Fruit fly (Drosophila melanogaster) whole organism, embryonic: Measurements from ENCODE around the gene spz3.

Experiments
- Bgb ChIP-seq: fragments of 200-800 bp; sonication (Bioruptor generic); IDR thresholded peaks from 2 replicates; pipeline ENCODE4 v1.3.6; 2022; ENCODE audit warnings: missing biosample characterization, missing genetic modification characterization; ENCODE audit not compliant: partially characterized antibody
- CG11695 ChIP-seq: fragments of 200-800 bp; sonication (Bioruptor generic); IDR thresholded peaks from 3 replicates; pipeline ENCODE4 v1.3.6; 2022; ENCODE audit warnings: missing biosample characterization, missing genetic modification characterization
- CG12219 ChIP-seq: fragments of 200-800 bp; sonication (Bioruptor generic); optimal IDR thresholded peaks from 3 replicates; lab custom pipeline; 2018; ENCODE audit warnings: missing biosample characterization, mild to moderate bottlenecking, missing genetic modification characterization
- CG13287 ChIP-seq: fragments of 200-800 bp; sonication (Bioruptor generic); IDR thresholded peaks from 2 replicates; pipeline ENCODE4 v1.3.6; 2022; ENCODE audit warnings: missing biosample characterization, missing genetic modification characterization; ENCODE audit not compliant: partially characterized antibody
- CG13296 ChIP-seq: fragments of 200-800 bp; sonication (Bioruptor generic); optimal IDR thresholded peaks from 3 replicates; lab custom pipeline; 2018; ENCODE audit warnings: missing biosample characterization, mild to moderate bottlenecking, missing genetic modification characterization
- CG13424 ChIP-seq: fragments of 200-800 bp; sonication (Bioruptor generic); optimal IDR thresholded peaks from 2 replicates; lab custom pipeline; 2019; ENCODE audit warnings: missing biosample characterization, mild to moderate bottlenecking, missing genetic modification characterization, moderate library complexity
- CG14860 ChIP-seq: fragments of 200-800 bp; sonication (Bioruptor generic); IDR thresholded peaks from 3 replicates; pipeline ENCODE4 v1.3.6; 2022; ENCODE audit warnings: missing biosample characterization, missing genetic modification characterization; ENCODE audit not compliant: partially characterized antibody
- CG15696 ChIP-seq: fragments of 200-800 bp; sonication (Bioruptor generic); optimal IDR thresholded peaks from 2 replicates; lab custom pipeline; 2019; ENCODE audit warnings: missing biosample characterization, mild to moderate bottlenecking, missing genetic modification characterization, moderate library complexity
- CG16813 ChIP-seq: fragments of 200-800 bp; sonication (Bioruptor generic); IDR thresholded peaks from 3 replicates; pipeline ENCODE4 v1.3.6; 2022; ENCODE audit warnings: missing biosample characterization, missing genetic modification characterization; ENCODE audit not compliant: partially characterized antibody
- CG17802 ChIP-seq: fragments of 200-800 bp; sonication (Bioruptor generic); optimal IDR thresholded peaks from 2 replicates; lab custom pipeline; 2018; ENCODE audit warnings: missing biosample characterization, mild to moderate bottlenecking, missing genetic modification characterization, moderate library complexity
- CG2129 ChIP-seq: fragments of 200-800 bp; sonication (Bioruptor generic); IDR thresholded peaks from 2 replicates; pipeline ENCODE4 v1.3.6; 2022; ENCODE audit warnings: missing biosample characterization, missing genetic modification characterization; ENCODE audit not compliant: partially characterized antibody
- CG33213 ChIP-seq: fragments of 200-800 bp; sonication (Bioruptor generic); optimal IDR thresholded peaks from 3 replicates; lab custom pipeline; 2016; ENCODE audit warnings: missing biosample characterization, missing genetic modification characterization
- CG3726 ChIP-seq: fragments of 200-800 bp; sonication (Bioruptor generic); IDR thresholded peaks from 3 replicates; pipeline ENCODE4, ENCODE4 v1.3.6; 2022; ENCODE audit warnings: missing biosample characterization, missing genetic modification characterization
- CG3995 ChIP-seq: fragments of 200-800 bp; sonication (Bioruptor generic); optimal IDR thresholded peaks from 3 replicates; lab custom pipeline; 2016; ENCODE audit warnings: missing biosample characterization, missing genetic modification characterization
- CG42726 ChIP-seq: fragments of 200-800 bp; sonication (Bioruptor generic); IDR thresholded peaks from 2 replicates; pipeline ENCODE4 v1.3.6; 2022; ENCODE audit warnings: missing biosample characterization, missing genetic modification characterization; ENCODE audit not compliant: partially characterized antibody
- CG4707 ChIP-seq: fragments of 200-800 bp; sonication (Bioruptor generic); optimal IDR thresholded peaks from 2 replicates; lab custom pipeline; 2018; ENCODE audit warnings: missing biosample characterization, mild to moderate bottlenecking, missing genetic modification characterization, moderate library complexity
- CG7745 ChIP-seq: fragments of 200-800 bp; sonication (Bioruptor generic); optimal IDR thresholded peaks from 2 replicates; lab custom pipeline; 2018; ENCODE audit warnings: missing biosample characterization, mild to moderate bottlenecking, missing genetic modification characterization, moderate library complexity
- CG7786 ChIP-seq: fragments of 200-800 bp; sonication (Bioruptor generic); optimal IDR thresholded peaks from 2 replicates; lab custom pipeline; 2016; ENCODE audit warnings: missing biosample characterization, missing genetic modification characterization
- CG7839 ChIP-seq: fragments of 200-800 bp; sonication (Bioruptor generic); optimal IDR thresholded peaks from 3 replicates; lab custom pipeline; 2018; ENCODE audit warnings: missing biosample characterization, mild to moderate bottlenecking, missing genetic modification characterization, moderate library complexity
- CG8281 ChIP-seq: fragments of 200-800 bp; sonication (Bioruptor generic); optimal IDR thresholded peaks from 2 replicates; lab custom pipeline; 2018; ENCODE audit warnings: missing biosample characterization, mild to moderate bottlenecking, missing genetic modification characterization, moderate library complexity
- CG9797 ChIP-seq: fragments of 200-800 bp; sonication (Bioruptor generic); optimal IDR thresholded peaks from 3 replicates; lab custom pipeline; 2018; ENCODE audit warnings: missing biosample characterization, mild to moderate bottlenecking, missing genetic modification characterization
- CTCF ChIP-seq: fragments of 200-800 bp; sonication (Bioruptor generic); optimal IDR thresholded peaks from 2 replicates; lab custom pipeline; 2017; ENCODE audit warnings: missing biosample characterization, mild to moderate bottlenecking, missing genetic modification characterization, moderate library complexity
- Doc3 ChIP-seq: fragments of 200-800 bp; sonication (Bioruptor generic); IDR thresholded peaks from 3 replicates; pipeline ENCODE4 v1.3.6; 2022; ENCODE audit warnings: missing biosample characterization, missing genetic modification characterization; ENCODE audit not compliant: partially characterized antibody
- Dp ChIP-seq: fragments of 200-800 bp; sonication (Bioruptor generic); optimal IDR thresholded peaks from 2 replicates; lab custom pipeline; 2018; ENCODE audit warnings: missing biosample characterization, mild to moderate bottlenecking, missing genetic modification characterization, moderate library complexity
- HmgD ChIP-seq: fragments of 200-800 bp; sonication (Bioruptor generic); optimal IDR thresholded peaks from 3 replicates; lab custom pipeline; 2016; ENCODE audit warnings: missing biosample characterization, missing genetic modification characterization
- Opbp ChIP-seq: fragments of 200-800 bp; sonication (Bioruptor generic); IDR thresholded peaks from 3 replicates; pipeline ENCODE4 v1.3.6; 2022; ENCODE audit warnings: missing biosample characterization, missing genetic modification characterization; ENCODE audit not compliant: partially characterized antibody
- Pdp1 ChIP-seq, 2 experiments: fragments of 200-800 bp; sonication (Bioruptor generic); optimal IDR thresholded peaks; 3 replicates each; lab custom pipeline; 2016; ENCODE audit warnings: missing biosample characterization in 2 of 2, missing genetic modification characterization in 2 of 2, mild to moderate bottlenecking in 1 of 2, moderate library complexity in 1 of 2
- Sox102F ChIP-seq: fragments of 200-800 bp; sonication (Bioruptor generic); optimal IDR thresholded peaks from 2 replicates; lab custom pipeline; 2018; ENCODE audit warnings: missing biosample characterization, mild to moderate bottlenecking, missing genetic modification characterization, moderate library complexity
- Trl ChIP-seq, 3 experiments: fragments of >200 bp in 2 of 3; fragments of 200-800 bp in 1 of 3; sonication (Bioruptor generic) in 1 of 3; optimal IDR thresholded peaks; 2 replicates in 1 of 3; 3 replicates in 2 of 3; lab custom pipeline; 2016 to 2017; ENCODE audit warnings: missing biosample characterization in 1 of 3, missing genetic modification characterization in 1 of 3
- ato ChIP-seq: fragments of 200-800 bp; sonication (Bioruptor generic); IDR thresholded peaks from 2 replicates; pipeline ENCODE4 v1.3.6; 2022; ENCODE audit warnings: missing biosample characterization, missing genetic modification characterization; ENCODE audit not compliant: partially characterized antibody
- bigmax ChIP-seq: fragments of 200-800 bp; sonication (Bioruptor generic); optimal IDR thresholded peaks from 2 replicates; lab custom pipeline; 2018; ENCODE audit warnings: missing biosample characterization, mild to moderate bottlenecking, missing genetic modification characterization
- ci ChIP-seq: fragments of 200-800 bp; sonication (Bioruptor generic); IDR thresholded peaks from 3 replicates; pipeline ENCODE4 v1.3.6; 2022; ENCODE audit warnings: missing biosample characterization, missing genetic modification characterization
- crol ChIP-seq: fragments of 200-800 bp; sonication (Bioruptor generic); IDR thresholded peaks from 2 replicates; pipeline ENCODE4 v1.3.6; 2022; ENCODE audit warnings: missing biosample characterization, missing genetic modification characterization
- dpn ChIP-seq, 2 experiments: fragments of 200-800 bp; sonication (Bioruptor generic); optimal IDR thresholded peaks; 3 replicates each; lab custom pipeline; 2016; ENCODE audit warnings: missing biosample characterization in 2 of 2, missing genetic modification characterization in 2 of 2
- eve ChIP-seq, 2 experiments: fragments of >200 bp; optimal IDR thresholded peaks; 2 replicates each; lab custom pipeline; 2017; ENCODE audit warnings: missing biosample characterization in 2 of 2, missing genetic modification characterization in 2 of 2
- ham ChIP-seq: fragments of 200-800 bp; sonication (Bioruptor generic); IDR thresholded peaks from 2 replicates; pipeline ENCODE4 v1.3.6; 2022; ENCODE audit warnings: missing biosample characterization, missing genetic modification characterization
- hb ChIP-seq: fragments of 200-800 bp; sonication (Bioruptor generic); IDR thresholded peaks from 3 replicates; pipeline ENCODE4 v1.3.6; 2022; ENCODE audit warnings: missing biosample characterization, missing genetic modification characterization; ENCODE audit not compliant: partially characterized antibody
- hbn ChIP-seq: fragments of 200-800 bp; sonication (Bioruptor generic); IDR thresholded peaks from 2 replicates; pipeline ENCODE4 v1.3.6; 2022; ENCODE audit warnings: missing biosample characterization, missing genetic modification characterization; ENCODE audit not compliant: partially characterized antibody
- hkb ChIP-seq, 2 experiments: fragments of 200-800 bp in 1 of 2; fragments of >200 bp in 1 of 2; sonication (Bioruptor generic) in 1 of 2; IDR thresholded peaks in 1 of 2; optimal IDR thresholded peaks in 1 of 2; 2 replicates each; pipeline versions ENCODE4 v1.3.6 to Lab custom; 2017 to 2022; ENCODE audit warnings: missing biosample characterization in 1 of 2, missing genetic modification characterization in 1 of 2
- inv ChIP-seq: fragments of 200-800 bp; sonication (Bioruptor generic); IDR thresholded peaks from 2 replicates; pipeline ENCODE4 v1.3.6; 2022; ENCODE audit warnings: missing biosample characterization, missing genetic modification characterization; ENCODE audit not compliant: partially characterized antibody
- ken ChIP-seq: fragments of 200-800 bp; sonication (Bioruptor generic); IDR thresholded peaks from 3 replicates; pipeline ENCODE4 v1.3.6; 2022; ENCODE audit warnings: missing biosample characterization, missing genetic modification characterization
- luna ChIP-seq: fragments of 200-800 bp; sonication (Bioruptor generic); optimal IDR thresholded peaks from 2 replicates; lab custom pipeline; 2016; ENCODE audit warnings: missing biosample characterization, missing genetic modification characterization
- prd ChIP-seq, 3 experiments: fragments of >200 bp in 2 of 3; fragments of 200-800 bp in 1 of 3; sonication (Bioruptor generic) in 1 of 3; optimal IDR thresholded peaks in 2 of 3; IDR thresholded peaks in 1 of 3; 2 replicates in 2 of 3; 3 replicates in 1 of 3; pipeline versions ENCODE4 v1.3.6 to Lab custom; 2017 to 2022; ENCODE audit warnings: missing biosample characterization in 1 of 3, missing genetic modification characterization in 1 of 3
- pzg ChIP-seq: fragments of 200-800 bp; sonication (Bioruptor generic); optimal IDR thresholded peaks from 3 replicates; lab custom pipeline; 2018; ENCODE audit warnings: missing biosample characterization, mild to moderate bottlenecking, missing genetic modification characterization, moderate library complexity
- sd ChIP-seq: fragments of 200-800 bp; sonication (Bioruptor generic); optimal IDR thresholded peaks from 3 replicates; lab custom pipeline; 2018; ENCODE audit warnings: missing biosample characterization, mild to moderate bottlenecking, missing genetic modification characterization, moderate library complexity
- trh ChIP-seq: fragments of 200-800 bp; sonication (Bioruptor generic); optimal IDR thresholded peaks from 2 replicates; lab custom pipeline; 2016; ENCODE audit warnings: missing biosample characterization, missing genetic modification characterization
- usp ChIP-seq: fragments of >200 bp; optimal IDR thresholded peaks from 2 replicates; lab custom pipeline; 2017; ENCODE audit warnings: missing biosample characterization, missing genetic modification characterization

The spz3 gene

DNA sequence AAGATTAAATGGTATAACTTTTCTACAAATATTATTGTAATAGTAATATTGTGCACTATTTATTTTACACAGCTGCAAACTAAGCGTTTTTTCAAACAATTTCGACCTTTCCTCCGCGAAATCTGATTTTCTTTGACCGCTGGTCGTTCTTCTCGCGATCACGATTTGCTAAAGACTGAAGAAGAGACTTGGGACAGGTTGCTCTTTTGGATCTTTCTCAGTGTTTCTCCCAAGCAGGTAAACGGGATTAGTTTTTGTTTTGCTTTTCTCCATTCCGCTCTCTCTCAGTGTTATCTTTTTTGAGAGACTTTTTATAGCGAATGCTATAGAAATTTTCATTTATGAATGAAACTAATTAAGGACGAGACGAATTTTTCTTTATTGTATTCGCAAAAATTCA, 8.0 kb upstream of the spz3 start, which contains the start of gene CG7102 (continued):
- no peak for TF ChIP-seq trh (GFP tag; lab: Kevin White, UChicago)
- no peak for TF ChIP-seq CG13424 (tag; lab: Kevin White, UChicago)
- peak; percentile 49 to 63 for TF ChIP-seq Trl (optimal IDR thresholded peaks at IDR 0.05; lab: Kevin White, UChicago)
- TF ChIP-seq Trl (GFP tag; optimal IDR thresholded peaks at IDR 0.05; lab: Kevin White, UChicago), result no peak
- no peak for TF ChIP-seq dpn (GFP tag; optimal IDR thresholded peaks at IDR 0.05; lab: Kevin White, UChicago)
- no peak for TF ChIP-seq CG15696 (tag; lab: Kevin White, UChicago)
- TF ChIP-seq prd (optimal IDR thresholded peaks at IDR 0.05; lab: Kevin White, UChicago), result no peak
- TF ChIP-seq prd (GFP tag; IDR thresholded peaks at IDR 0.05; lab: Robert Waterston, UW), result no peak
- no peak for TF ChIP-seq CG4707
- no peak for TF ChIP-seq ken (GFP tag; lab: Robert Waterston, UW)
- no peak for TF ChIP-seq CG13296

DNA sequence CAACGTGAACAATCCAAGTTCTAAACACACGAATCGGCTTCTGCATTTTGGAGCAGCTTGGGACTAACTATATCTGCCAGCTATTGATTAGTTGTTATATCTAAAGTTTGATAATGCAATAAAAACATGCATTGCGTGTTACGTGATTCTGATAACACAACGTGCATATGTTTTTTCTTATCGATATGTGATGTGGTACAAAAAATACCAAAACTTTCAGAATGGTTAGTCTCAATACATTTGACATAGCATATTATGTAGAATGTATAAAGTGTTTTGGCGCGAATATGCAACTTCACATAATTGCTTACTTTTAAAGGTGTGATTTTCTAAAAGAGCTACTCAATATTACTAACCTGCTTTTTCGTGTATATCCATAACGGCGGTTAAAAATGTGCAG, 6.6 kb upstream of the spz3 start:
- TF ChIP-seq crol (no peak), inv (GFP tag; lab: Robert Waterston, UW) (peak; percentile 62), CG7745 (tag; lab: Kevin White, UChicago) (no peak), ham (GFP tag; lab: Robert Waterston, UW) (no peak), ci (GFP tag; lab: Robert Waterston, UW) (no peak), CG3995 (GFP tag; lab: Kevin White, UChicago) (peak; percentile 63), Opbp (GFP tag; lab: Robert Waterston, UW) (peak; percentile 72; the same call in 2 of the 3 replicates), CG42726 (peak; percentile 73; the same call in 1 of the 2 replicates), Dp (GFP tag; lab: Kevin White, UChicago) (peak; percentile 71), CG33213 (GFP tag; lab: Kevin White, UChicago) (no peak), CG8281 (no peak), CG9797 (GFP tag; lab: Kevin White, UChicago) (no peak), eve (GFP tag; optimal IDR thresholded peaks at IDR 0.05; lab: Kevin White, UChicago) (peak in 1 of 2 experiments; percentile 40), hbn (GFP tag; lab: Robert Waterston, UW) (peak; percentile 77), hkb (optimal IDR thresholded peaks at IDR 0.05; lab: Kevin White, UChicago) (no peak), hkb (GFP tag; IDR thresholded peaks at IDR 0.05; lab: Robert Waterston, UW) (no peak), hb (GFP tag; lab: Robert Waterston, UW) (no peak), HmgD (GFP tag; lab: Kevin White, UChicago) (no peak), ato (peak; percentile 62; the same call in 1 of the 2 replicates), Bgb (GFP tag; lab: Robert Waterston, UW) (peak; percentile 72), CTCF (no peak), CG2129 (peak; percentile 24; the same call in 1 of the 2 replicates), CG13287 (GFP tag; lab: Robert Waterston, UW) (peak; percentile 79), Pdp1 (GFP tag; optimal IDR thresholded peaks at IDR 0.05; lab: Kevin White, UChicago) (peak in 1 of 2 experiments; percentile 92), CG7786 (no peak), CG11695 (GFP tag; lab: Robert Waterston, UW) (no peak), CG16813 (peak; percentile 69), usp (no peak), CG7839 (tag; lab: Kevin White, UChicago) (no peak), bigmax (no peak), CG3726 (GFP tag; lab: Robert Waterston, UW) (no peak), luna (GFP tag; lab: Kevin White, UChicago) (no peak), sd (tag; lab: Kevin White, UChicago) (no peak), CG12219 (GFP tag; lab: Kevin White, UChicago) (no peak), Doc3 (GFP tag; lab: Robert Waterston, UW) (peak; percentile 71), CG17802 (no peak), pzg (GFP tag; lab: Kevin White, UChicago) (peak; percentile 46), Sox102F (GFP tag; lab: Kevin White, UChicago) (no peak), CG14860 (GFP tag; lab: Robert Waterston, UW) (peak; percentile 66)
